Fruit fly (Drosophila melanogaster) whole organism, embryonic: ENCODE measurements around the gene bun.

Source experiments
- C15 ChIP-seq: fragments of 200-800 bp; sonication (Bioruptor generic); IDR thresholded peaks from 3 replicates; pipeline ENCODE4 v1.3.6; 2022; ENCODE audit warnings: missing biosample characterization, missing genetic modification characterization
- CG10654 ChIP-seq: fragments of 200-800 bp; sonication (Bioruptor generic); optimal IDR thresholded peaks from 2 replicates; lab custom pipeline; 2016; ENCODE audit warnings: missing biosample characterization, missing genetic modification characterization
- CG11504 ChIP-seq: fragments of 200-800 bp; sonication (Bioruptor generic); optimal IDR thresholded peaks from 3 replicates; lab custom pipeline; 2019; ENCODE audit warnings: missing biosample characterization, mild to moderate bottlenecking, missing genetic modification characterization, moderate library complexity
- CG12155 ChIP-seq: fragments of 200-800 bp; sonication (Bioruptor generic); optimal IDR thresholded peaks from 3 replicates; lab custom pipeline; 2016; ENCODE audit warnings: missing biosample characterization, missing genetic modification characterization
- CG1233 ChIP-seq: fragments of 200-800 bp; sonication (Bioruptor generic); optimal IDR thresholded peaks from 4 replicates; lab custom pipeline; 2018; ENCODE audit warnings: missing biosample characterization, mild to moderate bottlenecking, missing genetic modification characterization
- CG13775 ChIP-seq: fragments of 200-800 bp; sonication (Bioruptor generic); optimal IDR thresholded peaks from 3 replicates; lab custom pipeline; 2017; ENCODE audit warnings: missing biosample characterization, mild to moderate bottlenecking, missing genetic modification characterization
- CG14860 ChIP-seq: fragments of 200-800 bp; sonication (Bioruptor generic); IDR thresholded peaks from 3 replicates; pipeline ENCODE4 v1.3.6; 2022; ENCODE audit warnings: missing biosample characterization, missing genetic modification characterization; ENCODE audit not compliant: partially characterized antibody
- CG15073 ChIP-seq: fragments of 200-800 bp; sonication (Bioruptor generic); optimal IDR thresholded peaks from 2 replicates; lab custom pipeline; 2016; ENCODE audit warnings: missing biosample characterization, missing genetic modification characterization
- CG15479 ChIP-seq: fragments of 200-800 bp; sonication (Bioruptor generic); optimal IDR thresholded peaks from 3 replicates; lab custom pipeline; 2019; ENCODE audit warnings: missing biosample characterization, mild to moderate bottlenecking, missing genetic modification characterization, moderate library complexity
- CG1647 ChIP-seq: fragments of 200-800 bp; sonication (Bioruptor generic); optimal IDR thresholded peaks from 3 replicates; lab custom pipeline; 2016; ENCODE audit warnings: missing biosample characterization, missing genetic modification characterization
- CG17359 ChIP-seq: fragments of 200-800 bp; sonication (Bioruptor generic); optimal IDR thresholded peaks from 3 replicates; lab custom pipeline; 2018; ENCODE audit warnings: missing biosample characterization, mild to moderate bottlenecking, missing genetic modification characterization, moderate library complexity
- CG17361 ChIP-seq: fragments of 200-800 bp; sonication (Bioruptor generic); IDR thresholded peaks from 3 replicates; pipeline ENCODE4 v1.3.6; 2022; ENCODE audit warnings: missing biosample characterization, missing genetic modification characterization
- CG17568 ChIP-seq: fragments of 200-800 bp; sonication (Bioruptor generic); optimal IDR thresholded peaks from 2 replicates; lab custom pipeline; 2018; ENCODE audit warnings: missing biosample characterization, mild to moderate bottlenecking, missing genetic modification characterization, moderate library complexity
- CG2120 ChIP-seq: fragments of 200-800 bp; sonication (Bioruptor generic); optimal IDR thresholded peaks from 3 replicates; lab custom pipeline; 2016; ENCODE audit warnings: missing biosample characterization, missing genetic modification characterization
- CG2889 ChIP-seq: fragments of 200-800 bp; sonication (Bioruptor generic); IDR thresholded peaks from 3 replicates; pipeline ENCODE4 v1.3.6; 2022; ENCODE audit warnings: missing biosample characterization, missing genetic modification characterization
- CG30403 ChIP-seq: fragments of 200-800 bp; sonication (Bioruptor generic); optimal IDR thresholded peaks from 3 replicates; lab custom pipeline; 2016; ENCODE audit warnings: missing biosample characterization, missing genetic modification characterization
- CG31388 ChIP-seq: fragments of 200-800 bp; sonication (Bioruptor generic); optimal IDR thresholded peaks from 2 replicates; lab custom pipeline; 2016; ENCODE audit warnings: missing biosample characterization, missing genetic modification characterization
- CG31441 ChIP-seq: fragments of 200-800 bp; sonication (Bioruptor generic); IDR thresholded peaks from 2 replicates; pipeline ENCODE4 v1.3.6; 2022; ENCODE audit warnings: missing biosample characterization, missing genetic modification characterization
- CG32772 ChIP-seq: fragments of 200-800 bp; sonication (Bioruptor generic); IDR thresholded peaks from 2 replicates; pipeline ENCODE4 v1.3.6; 2022; ENCODE audit warnings: missing biosample characterization, missing genetic modification characterization
- CG7745 ChIP-seq: fragments of 200-800 bp; sonication (Bioruptor generic); optimal IDR thresholded peaks from 2 replicates; lab custom pipeline; 2018; ENCODE audit warnings: missing biosample characterization, mild to moderate bottlenecking, missing genetic modification characterization, moderate library complexity
- CG8089 ChIP-seq: fragments of 200-800 bp; sonication (Bioruptor generic); optimal IDR thresholded peaks from 3 replicates; lab custom pipeline; 2016; ENCODE audit warnings: missing biosample characterization, missing genetic modification characterization
- CG8359 ChIP-seq: fragments of 200-800 bp; sonication (Bioruptor generic); optimal IDR thresholded peaks from 2 replicates; lab custom pipeline; 2017; ENCODE audit warnings: missing biosample characterization, mild to moderate bottlenecking, missing genetic modification characterization, borderline replicate concordance
- D ChIP-seq, 2 experiments: fragments of 200-800 bp in 1 of 2; fragments of >200 bp in 1 of 2; sonication (Bioruptor generic) in 1 of 2; optimal IDR thresholded peaks; 2 replicates in 1 of 2; 3 replicates in 1 of 2; lab custom pipeline; 2017; ENCODE audit warnings: mild to moderate bottlenecking in 1 of 2, missing biosample characterization in 1 of 2, missing genetic modification characterization in 1 of 2, missing genetic modification reagents in 1 of 2
- Dll ChIP-seq: fragments of 200-800 bp; sonication (Bioruptor generic); IDR thresholded peaks from 4 replicates; pipeline ENCODE4 v1.3.6; 2022; ENCODE audit warnings: missing biosample characterization, missing genetic modification characterization; ENCODE audit not compliant: partially characterized antibody
- Drgx ChIP-seq: fragments of 200-800 bp; sonication (Bioruptor generic); IDR thresholded peaks from 2 replicates; pipeline ENCODE4 v1.3.6; 2022; ENCODE audit warnings: missing biosample characterization, missing genetic modification characterization
- Fer1 ChIP-seq: fragments of 200-800 bp; sonication (Bioruptor generic); optimal IDR thresholded peaks from 2 replicates; lab custom pipeline; 2017; ENCODE audit warnings: missing biosample characterization, mild to moderate bottlenecking, missing genetic modification characterization
- Nf-YA ChIP-seq: fragments of 200-800 bp; sonication (Bioruptor generic); IDR thresholded peaks from 2 replicates; pipeline ENCODE4 v1.3.6; 2022; ENCODE audit warnings: missing biosample characterization, missing genetic modification characterization
- Side ChIP-seq: fragments of 200-800 bp; sonication (Bioruptor generic); optimal IDR thresholded peaks from 2 replicates; lab custom pipeline; 2016; ENCODE audit warnings: missing biosample characterization, missing genetic modification characterization
- Sin3A ChIP-seq: fragments of >200 bp; optimal IDR thresholded peaks from 2 replicates; lab custom pipeline; 2018
- Sox102F ChIP-seq: fragments of 200-800 bp; sonication (Bioruptor generic); optimal IDR thresholded peaks from 2 replicates; lab custom pipeline; 2018; ENCODE audit warnings: missing biosample characterization, mild to moderate bottlenecking, missing genetic modification characterization, moderate library complexity
- Sry-δ ChIP-seq: fragments of 200-800 bp; sonication (Bioruptor generic); optimal IDR thresholded peaks from 2 replicates; lab custom pipeline; 2016; ENCODE audit warnings: missing biosample characterization, missing genetic modification characterization
- ab ChIP-seq: fragments of 200-800 bp; sonication (Bioruptor generic); optimal IDR thresholded peaks from 2 replicates; lab custom pipeline; 2016; ENCODE audit warnings: missing biosample characterization, missing genetic modification characterization
- ash1 ChIP-seq: fragments of 200-800 bp; sonication (Bioruptor generic); optimal IDR thresholded peaks from 2 replicates; lab custom pipeline; 2018; ENCODE audit warnings: missing biosample characterization, mild to moderate bottlenecking, missing genetic modification characterization
- ems ChIP-seq: fragments of 200-800 bp; sonication (Bioruptor generic); optimal IDR thresholded peaks from 3 replicates; lab custom pipeline; 2016; ENCODE audit warnings: missing biosample characterization, missing genetic modification characterization
- ftz-f1 ChIP-seq: fragments of 200-800 bp; sonication (Bioruptor generic); optimal IDR thresholded peaks from 2 replicates; lab custom pipeline; 2016; ENCODE audit warnings: missing biosample characterization, missing genetic modification characterization
- hb ChIP-seq: fragments of 200-800 bp; sonication (Bioruptor generic); IDR thresholded peaks from 3 replicates; pipeline ENCODE4 v1.3.6; 2022; ENCODE audit warnings: missing biosample characterization, missing genetic modification characterization; ENCODE audit not compliant: partially characterized antibody
- ken ChIP-seq: fragments of 200-800 bp; sonication (Bioruptor generic); IDR thresholded peaks from 3 replicates; pipeline ENCODE4 v1.3.6; 2022; ENCODE audit warnings: missing biosample characterization, missing genetic modification characterization
- mirr ChIP-seq: fragments of 200-800 bp; sonication (Bioruptor generic); optimal IDR thresholded peaks from 3 replicates; lab custom pipeline; 2018; ENCODE audit warnings: missing biosample characterization, mild to moderate bottlenecking, missing genetic modification characterization
- nerfin-1 ChIP-seq: fragments of 200-800 bp; sonication (Bioruptor generic); optimal IDR thresholded peaks from 3 replicates; lab custom pipeline; 2019; ENCODE audit warnings: missing biosample characterization, mild to moderate bottlenecking, missing genetic modification characterization, moderate library complexity
- phol ChIP-seq: fragments of 200-800 bp; sonication (Bioruptor generic); optimal IDR thresholded peaks from 3 replicates; lab custom pipeline; 2018; ENCODE audit warnings: missing biosample characterization, mild to moderate bottlenecking, missing genetic modification characterization, moderate library complexity
- pnt ChIP-seq: fragments of 200-800 bp; sonication (Bioruptor generic); optimal IDR thresholded peaks from 3 replicates; lab custom pipeline; 2016; ENCODE audit warnings: missing biosample characterization, missing genetic modification characterization
- pros ChIP-seq: fragments of 200-800 bp; sonication (Bioruptor generic); optimal IDR thresholded peaks from 3 replicates; lab custom pipeline; 2019; ENCODE audit warnings: missing biosample characterization, mild to moderate bottlenecking, missing genetic modification characterization, moderate library complexity
- repo ChIP-seq: fragments of 200-800 bp; sonication (Bioruptor generic); optimal IDR thresholded peaks from 2 replicates; lab custom pipeline; 2016; ENCODE audit warnings: missing biosample characterization, missing genetic modification characterization
- run ChIP-seq: fragments of 200-800 bp; sonication (Bioruptor generic); optimal IDR thresholded peaks from 3 replicates; lab custom pipeline; 2018; ENCODE audit warnings: missing biosample characterization, mild to moderate bottlenecking, missing genetic modification characterization
- toy ChIP-seq: fragments of 200-800 bp; sonication (Bioruptor generic); IDR thresholded peaks from 2 replicates; pipeline ENCODE4 v1.3.6; 2022; ENCODE audit warnings: missing biosample characterization, missing genetic modification characterization
- wek ChIP-seq: fragments of 200-800 bp; sonication (Bioruptor generic); optimal IDR thresholded peaks from 3 replicates; lab custom pipeline; 2018; ENCODE audit warnings: missing biosample characterization, mild to moderate bottlenecking, missing genetic modification characterization, moderate library complexity
- wor ChIP-seq: fragments of 200-800 bp; sonication (Bioruptor generic); IDR thresholded peaks from 2 replicates; pipeline ENCODE4 v1.3.6; 2022; ENCODE audit warnings: missing biosample characterization, missing genetic modification characterization
- zfh2 ChIP-seq: fragments of 200-800 bp; sonication (Bioruptor generic); optimal IDR thresholded peaks from 2 replicates; lab custom pipeline; 2016; ENCODE audit warnings: missing biosample characterization, missing genetic modification characterization

bun gene

dm6 chr2L:12433712-12434534 is 112.5 kb downstream of the bun start, which contains the start of gene eRF3 (continued):
- TF ChIP-seq Fer1 (peak; percentile 36), nerfin-1 (tag; lab: Kevin White, UChicago) (peak; percentile 65), CG2889 (GFP tag; lab: Robert Waterston, UW) (peak; percentile 56; the same call in 2 of the 3 replicates), CG2120 (GFP tag; lab: Kevin White, UChicago) (peak; percentile 58), CG31441 (GFP tag; lab: Robert Waterston, UW) (peak; percentile 88), phol (peak; percentile 99), repo (GFP tag; lab: Kevin White, UChicago) (no peak), pnt (GFP tag; lab: Kevin White, UChicago) (no peak), ab (GFP tag; lab: Kevin White, UChicago) (no peak), CG7745 (tag; lab: Kevin White, UChicago) (no peak), ftz-f1 (GFP tag; lab: Kevin White, UChicago) (no peak), Dll (GFP tag; lab: Robert Waterston, UW) (peak; percentile 39; the same call in 2 of the 4 replicates), CG14860 (GFP tag; lab: Robert Waterston, UW) (no peak; the same call in 1 of the 3 replicates), Nf-YA (no peak; the same call in 1 of the 2 replicates), pros (GFP tag; lab: Kevin White, UChicago) (no peak), wek (GFP tag; lab: Kevin White, UChicago) (peak; percentile 31), CG1233 (GFP tag; lab: Kevin White, UChicago) (peak; percentile 73), run (tag; lab: Kevin White, UChicago) (no peak), Sry-δ (peak; percentile 76), ems (GFP tag; lab: Kevin White, UChicago) (no peak), CG8089 (GFP tag; lab: Kevin White, UChicago) (no peak), Drgx (GFP tag; lab: Robert Waterston, UW) (peak; percentile 27; the same call in 1 of the 2 replicates), CG12155 (peak; percentile 56), CG10654 (peak; percentile 77), toy (GFP tag; lab: Robert Waterston, UW) (no peak), CG15479 (GFP tag; lab: Kevin White, UChicago) (no peak), CG17359 (tag; lab: Kevin White, UChicago) (peak; percentile 72), ash1 (GFP tag; lab: Kevin White, UChicago) (no peak), wor (peak; percentile 63; the same call in 1 of the 2 replicates), CG1647 (no peak), Sox102F (GFP tag; lab: Kevin White, UChicago) (peak; percentile 86), zfh2 (GFP tag; lab: Kevin White, UChicago) (peak; percentile 30), CG30403 (GFP tag; lab: Kevin White, UChicago) (peak; percentile 86), ken (GFP tag; lab: Robert Waterston, UW) (peak; percentile 49), CG32772 (peak; percentile 79), CG17361 (GFP tag; lab: Robert Waterston, UW) (peak; percentile 96), D (optimal IDR thresholded peaks at IDR 0.05; lab: Kevin White, UChicago) (peak; percentile 79), D (GFP tag; optimal IDR thresholded peaks at IDR 0.05; lab: Kevin White, UChicago) (peak; percentile 55), Sin3A (lab: Kevin White, UChicago) (peak; percentile 26), C15 (GFP tag; lab: Robert Waterston, UW) (0 out of 3 replicates have a peak, but pooled peaks have one; percentile 33), CG17568 (no peak), mirr (GFP tag; lab: Kevin White, UChicago) (peak; percentile 9), CG8359 (GFP tag; lab: Kevin White, UChicago) (peak; percentile 6), CG31388 (GFP tag; lab: Kevin White, UChicago) (peak; percentile 18), hb (0 out of 3 replicates have a peak, but pooled peaks have one; percentile 44), CG13775 (GFP tag; lab: Kevin White, UChicago) (peak; percentile 88), CG15073 (GFP tag; lab: Kevin White, UChicago) (no peak), Side (GFP tag; lab: Kevin White, UChicago) (no peak), CG11504 (peak; percentile 88)
